Fruit fly (Drosophila melanogaster): ENCODE data around the gene CG10516.

CG10516 gene

DNA sequence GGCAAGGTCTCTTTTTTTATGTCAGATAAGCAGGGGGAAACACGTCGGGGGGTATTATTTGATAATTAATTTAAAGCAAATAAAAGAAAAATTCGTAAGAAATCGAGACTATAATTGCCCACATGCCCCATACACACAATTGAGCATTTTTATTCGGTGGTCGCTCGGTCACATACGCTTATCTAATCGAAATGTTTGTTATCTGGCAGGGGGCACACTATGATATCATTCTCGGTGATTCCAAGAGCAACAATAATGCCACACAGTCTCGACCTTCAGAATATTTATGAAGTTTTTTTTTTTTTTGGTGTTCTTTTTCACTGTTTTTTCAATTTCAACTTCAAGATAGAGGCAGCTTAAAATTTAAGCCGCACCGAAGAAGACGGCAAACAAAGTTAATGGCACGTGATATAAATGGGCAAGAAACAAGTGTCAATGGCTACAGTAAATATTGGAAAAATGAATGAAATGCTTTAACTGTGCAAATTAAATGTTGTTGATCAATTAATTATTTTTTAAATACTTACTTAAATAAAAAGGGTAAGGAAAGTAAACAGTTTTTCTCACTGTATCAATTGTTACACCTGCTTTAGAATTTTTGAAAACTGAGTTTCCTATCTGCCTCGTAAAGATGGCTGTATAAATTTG, 31.5 kb downstream of the CG10516 start (continued):
- TF ChIP-seq Bdp1 (GFP tag; optimal IDR thresholded peaks at IDR 0.05) (no peak), cg (GFP tag; optimal IDR thresholded peaks at IDR 0.05) (peak; percentile 14), D19A (tag; optimal IDR thresholded peaks at IDR 0.05) (peak; percentile 27), ara (GFP tag; IDR thresholded peaks at IDR 0.05) (0 out of 2 replicates have a peak, but pooled peaks have one; percentile 15), CG4360 (GFP tag; IDR thresholded peaks at IDR 0.05) (0 out of 2 replicates have a peak, but pooled peaks have one; percentile 19), CG11696 (GFP tag; IDR thresholded peaks at IDR 0.05) (peak; percentile 57), CG2889 (GFP tag; IDR thresholded peaks at IDR 0.05) (0 out of 3 replicates have a peak, but pooled peaks have one; percentile 35), CG4424 (GFP tag; optimal IDR thresholded peaks at IDR 0.05) (peak; percentile 12), CG7786 (GFP tag; optimal IDR thresholded peaks at IDR 0.05) (no peak), CG15514 (GFP tag; optimal IDR thresholded peaks at IDR 0.05) (peak; percentile 51), nmo (GFP tag; optimal IDR thresholded peaks at IDR 0.05) (no peak), slbo (GFP tag; IDR thresholded peaks at IDR 0.05) (peak; percentile 79), CG15269 (tag; optimal IDR thresholded peaks at IDR 0.05) (peak; percentile 71), CG34376 (GFP tag; optimal IDR thresholded peaks at IDR 0.05) (peak; percentile 83), CG30431 (GFP tag; optimal IDR thresholded peaks at IDR 0.05) (no peak), CG31365 (tag; optimal IDR thresholded peaks at IDR 0.05) (no peak), CG12299 (tag; optimal IDR thresholded peaks at IDR 0.05) (no peak), pzg (GFP tag; optimal IDR thresholded peaks at IDR 0.05) (no peak), fd64A (GFP tag; optimal IDR thresholded peaks at IDR 0.05) (no peak), PHDP (tag; optimal IDR thresholded peaks at IDR 0.05) (peak; percentile 63), wor (GFP tag; IDR thresholded peaks at IDR 0.05) (no peak), Dek (tag; optimal IDR thresholded peaks at IDR 0.05) (peak; percentile 23), HLHmδ (GFP tag; optimal IDR thresholded peaks at IDR 0.05) (no peak), CG10147 (GFP tag; optimal IDR thresholded peaks at IDR 0.05) (peak; percentile 46), CG16815 (GFP tag; optimal IDR thresholded peaks at IDR 0.05) (no peak), Sry-δ (GFP tag; optimal IDR thresholded peaks at IDR 0.05) (no peak), gfzf (GFP tag; optimal IDR thresholded peaks at IDR 0.05) (no peak), Blimp-1 (GFP tag; optimal IDR thresholded peaks at IDR 0.05) (no peak), pb (GFP tag; optimal IDR thresholded peaks at IDR 0.05) (no peak), cas (GFP tag; IDR thresholded peaks at IDR 0.05) (no peak), BtbVII (GFP tag; optimal IDR thresholded peaks at IDR 0.05) (peak; percentile 52), CG13624 (GFP tag; optimal IDR thresholded peaks at IDR 0.05) (no peak), pan (optimal IDR thresholded peaks at IDR 0.05) (no peak), pan (GFP tag; optimal IDR thresholded peaks at IDR 0.05 in 1 of 2, IDR thresholded peaks at IDR 0.05 in 1 of 2) (peak in 1 of 2 experiments; percentile 67), pros (GFP tag; optimal IDR thresholded peaks at IDR 0.05) (peak; percentile 47), CG1647 (GFP tag; optimal IDR thresholded peaks at IDR 0.05) (no peak), CG13123 (GFP tag; optimal IDR thresholded peaks at IDR 0.05) (no peak), CG6813 (GFP tag; optimal IDR thresholded peaks at IDR 0.05) (no peak), zfh2 (GFP tag; optimal IDR thresholded peaks at IDR 0.05) (no peak), CHES-1-like (GFP tag; optimal IDR thresholded peaks at IDR 0.05) (no peak), cato (GFP tag; optimal IDR thresholded peaks at IDR 0.05; ENCODE audit: borderline replicate concordance) (no peak), chm (GFP tag; IDR thresholded peaks at IDR 0.05) (no peak; the same call in 1 of the 2 replicates), HHEX (GFP tag; optimal IDR thresholded peaks at IDR 0.05) (peak; percentile 43), CG2129 (GFP tag; IDR thresholded peaks at IDR 0.05; ENCODE audit: partially characterized antibody) (no peak), CG11398 (GFP tag; optimal IDR thresholded peaks at IDR 0.05) (no peak), toy (GFP tag; IDR thresholded peaks at IDR 0.05) (no peak), Six4 (GFP tag; optimal IDR thresholded peaks at IDR 0.05) (no peak), fd3F (GFP tag; optimal IDR thresholded peaks at IDR 0.05) (peak; percentile 41), CG8765 (GFP tag; IDR thresholded peaks at IDR 0.05) (no peak), trem (tag; optimal IDR thresholded peaks at IDR 0.05) (peak; percentile 10)

Data from whole organism, embryonic.